Worm (Caenorhabditis elegans): ENCODE data around the gene str-109.
A peak's percentile ranks its signal among the peaks of the same experiment; 100 is the strongest.

- TF ChIP-seq ztf-11 (tag; optimal IDR thresholded peaks at IDR 0.05) (no peak), nhr-43 (tag; optimal IDR thresholded peaks at IDR 0.05; ENCODE audit: poor library complexity, severe bottlenecking) (no peak), nhr-237 (tag; optimal IDR thresholded peaks at IDR 0.05) (no peak), eor-1 (tag; optimal IDR thresholded peaks at IDR 0.05) (no peak), nhr-12 (tag; optimal IDR thresholded peaks at IDR 0.05) (no peak), elt-2 (tag; optimal IDR thresholded peaks at IDR 0.05) (peak; percentile 63), nhr-11 (tag; optimal IDR thresholded peaks at IDR 0.05) (no peak), fkh-10 (GFP tag; optimal IDR thresholded peaks at IDR 0.05) (no peak), nhr-76 (tag; optimal IDR thresholded peaks at IDR 0.05) (no peak), nhr-28 (tag; optimal IDR thresholded peaks at IDR 0.05) (no peak)
Measured at ce11 chrV:16129116-16129515, 32.9 kb downstream of the str-109 start.
